Fruit fly (Drosophila melanogaster): ENCODE measurements around the gene CG44198.

dm6 chr2L:13157903-13158302 is 39.0 kb upstream of the CG44198 start:
- TF ChIP-seq psq (optimal IDR thresholded peaks at IDR 0.05) (no peak), ttk (optimal IDR thresholded peaks at IDR 0.05) (no peak), h (optimal IDR thresholded peaks at IDR 0.05) (no peak), Sin3A (optimal IDR thresholded peaks at IDR 0.05) (no peak)
